Worm (Caenorhabditis elegans) whole organism, L4/young adult: ENCODE measurements around the gene rps-16.

Experiments used
- W03F9.2 ChIP-seq: fragments of 150-350 bp; optimal IDR thresholded peaks from 2 replicates; lab custom pipeline; 2014; ENCODE audit warnings: missing biosample characterization, missing genetic modification characterization
- dao-5 ChIP-seq: sonication (generic microtip); optimal IDR thresholded peaks from 2 replicates; lab custom pipeline; 2016; ENCODE audit warnings: missing genotype, missing genetic modification characterization, moderate library complexity, missing compliant biosample characterization
- him-1 ChIP-seq: sonication (generic microtip); optimal IDR thresholded peaks from 2 replicates; lab custom pipeline; 2016; ENCODE audit warnings: missing genotype, missing genetic modification reagents, missing genetic modification characterization, missing compliant biosample characterization

rps-16 gene

ce11 chrV:15011560-15011959 lies 11.2 kb upstream of the rps-16 start, which contains the start of gene nmr-2:
TSS of gene nmr-2 (minus strand) at chrV:15011660.
- TF ChIP-seq him-1 (tag; lab: Kevin White, UChicago) = no peak
- no peak for TF ChIP-seq dao-5 (tag; lab: Kevin White, UChicago)

DNA sequence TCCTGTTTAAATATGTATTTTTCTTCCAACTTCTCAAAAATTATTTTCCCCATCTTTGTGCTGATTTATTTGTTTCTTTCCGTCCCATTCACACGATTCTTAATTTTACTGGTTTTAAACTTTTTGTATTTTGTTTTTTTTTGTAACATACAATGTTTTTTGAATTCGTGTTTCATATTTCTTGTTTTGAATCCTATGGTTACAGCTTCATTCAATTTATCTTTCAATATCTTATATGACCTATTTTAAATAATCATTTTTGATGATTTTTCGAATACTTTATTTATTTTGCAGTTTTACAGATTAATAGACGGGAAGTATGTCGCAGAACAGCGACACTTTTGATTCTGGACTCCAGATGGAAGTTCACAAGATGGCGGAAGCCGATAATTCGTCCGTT lies 4.5 kb upstream of the rps-16 start, which contains the start of gene hrde-2:
hrde-2 (plus strand) TSS at position 301 of the 400 bp plus-strand sequence.
- TF ChIP-seq dao-5 (tag; lab: Kevin White, UChicago) (no peak), him-1 (tag; lab: Kevin White, UChicago) (no peak), W03F9.2 (no peak)

DNA sequence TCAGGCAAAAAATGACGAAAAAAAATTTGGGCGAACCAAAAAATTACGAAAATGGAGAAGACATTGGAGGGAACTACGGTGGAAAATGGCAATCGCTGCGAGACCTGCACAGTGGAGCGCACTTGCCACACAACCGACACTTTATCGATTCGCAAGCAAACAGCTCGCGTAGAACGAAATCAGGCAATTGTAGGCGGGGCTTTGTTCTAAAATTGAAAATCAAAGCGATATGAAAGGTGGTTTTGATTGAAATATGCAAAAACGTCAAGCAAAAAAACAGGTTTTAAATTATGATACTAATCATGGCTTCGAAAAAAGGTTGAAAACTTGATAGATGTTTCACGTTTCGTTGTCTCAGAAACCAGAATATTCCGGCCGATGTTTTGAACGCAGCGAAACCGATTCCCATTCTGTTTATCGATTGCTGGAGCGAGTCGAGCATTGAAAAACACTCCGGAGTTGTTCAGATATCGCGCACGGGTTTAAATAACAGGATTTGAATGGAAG lies 1.9 kb upstream of the rps-16 start, which contains the start of the genes fib-1 and mut-15:
fib-1 (minus strand) TSS at position 40 of the 507 bp plus-strand sequence.
mut-15 (plus strand) TSS at position 360 of the 507 bp plus-strand sequence.
- TF ChIP-seq him-1 (tag; lab: Kevin White, UChicago) (peak; percentile 55), W03F9.2 (peak; percentile 90), dao-5 (tag; lab: Kevin White, UChicago) (no peak)

DNA sequence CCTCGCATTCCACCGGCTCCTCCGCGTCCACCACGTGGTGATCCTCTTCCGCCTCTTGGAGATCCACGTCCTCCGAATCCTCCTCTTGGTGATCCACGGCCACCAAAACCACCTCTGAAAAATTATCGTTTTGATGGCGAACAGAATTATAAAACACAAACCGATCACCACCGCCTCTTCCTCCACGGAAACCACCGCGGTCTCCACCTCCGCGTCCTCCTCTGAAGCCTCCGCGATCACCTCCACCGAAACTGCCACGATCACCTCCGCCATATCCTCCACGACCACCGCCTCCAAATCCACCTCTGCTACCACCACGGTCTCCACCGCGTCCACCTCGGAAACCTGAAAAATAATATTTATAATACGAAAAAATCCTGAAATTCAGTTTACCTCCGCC lies 1.2 kb upstream of the rps-16 start:
- TF ChIP-seq W03F9.2 = no peak
- no peak for TF ChIP-seq him-1 (tag; lab: Kevin White, UChicago)
- TF ChIP-seq dao-5 (tag; lab: Kevin White, UChicago) = no peak

DNA sequence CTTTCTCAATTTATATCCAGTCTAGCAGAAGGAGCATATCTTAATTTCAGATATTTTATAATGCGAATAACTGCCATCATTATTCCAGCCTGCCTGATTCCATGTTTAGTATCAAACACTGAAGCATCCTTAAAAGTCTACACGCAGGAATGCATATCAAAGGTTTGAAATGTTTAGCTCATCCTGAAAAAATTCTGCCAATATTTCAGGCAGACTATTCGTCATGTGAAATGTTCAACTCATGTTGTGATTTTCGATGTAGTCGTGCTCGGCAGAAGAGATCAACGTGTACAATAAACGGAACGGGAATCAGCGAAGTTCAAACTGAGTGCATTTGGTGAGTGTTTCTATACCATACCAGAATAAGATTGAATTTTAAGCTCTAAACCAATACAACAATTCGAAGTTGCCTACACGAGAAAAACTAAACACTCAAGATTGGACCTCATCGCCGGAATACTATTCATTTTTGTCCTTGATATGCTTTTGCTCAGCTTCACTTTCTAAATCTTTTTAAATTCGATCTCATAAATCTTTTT lies 787 bp downstream of the rps-16 start, which contains the start of gene T01C3.11:
T01C3.11 (plus strand) TSS at position 51 of the 539 bp plus-strand sequence.
- TF ChIP-seq him-1 (tag; lab: Kevin White, UChicago) (no peak), W03F9.2 (no peak)

ce11 chrV:14996236-14996635 lies 4.1 kb downstream of the rps-16 start, which contains the start of gene irld-14:
TSS of gene irld-14 (plus strand) at chrV:14996536.
- TF ChIP-seq W03F9.2 (no peak), dao-5 (tag; lab: Kevin White, UChicago) (no peak), him-1 (tag; lab: Kevin White, UChicago) (no peak)

- TF ChIP-seq W03F9.2 = no peak
These were observed 6.7 kb downstream of the rps-16 start, which contains the start of gene fil-1 for ce11 chrV:14993620-14994019. TSS of gene fil-1 (plus strand) at chrV:14993838.

ce11 chrV:14992627-14993117 lies 7.7 kb downstream of the rps-16 start, which contains the start of gene T01C3.3:
TSS of gene T01C3.3 (minus strand) at chrV:14992677.
- no peak for TF ChIP-seq him-1 (tag; lab: Kevin White, UChicago)
- no peak for TF ChIP-seq dao-5 (tag; lab: Kevin White, UChicago)
- no peak for TF ChIP-seq W03F9.2

ce11 chrV:14991489-14991888 lies 8.9 kb downstream of the rps-16 start:
- no peak for TF ChIP-seq dao-5 (tag; lab: Kevin White, UChicago)
- TF ChIP-seq him-1 (tag; lab: Kevin White, UChicago) = no peak
- no peak for TF ChIP-seq W03F9.2

ce11 chrV:14990843-14991242 lies 9.5 kb downstream of the rps-16 start, which contains the start of the genes cdt-2 and T01C3.2:
TSS of gene cdt-2 (minus strand) at chrV:14991126.
TSS of gene T01C3.2 (plus strand) at chrV:14991168.
- TF ChIP-seq him-1 (tag; lab: Kevin White, UChicago) (no peak), dao-5 (tag; lab: Kevin White, UChicago) (no peak), W03F9.2 (no peak)

DNA sequence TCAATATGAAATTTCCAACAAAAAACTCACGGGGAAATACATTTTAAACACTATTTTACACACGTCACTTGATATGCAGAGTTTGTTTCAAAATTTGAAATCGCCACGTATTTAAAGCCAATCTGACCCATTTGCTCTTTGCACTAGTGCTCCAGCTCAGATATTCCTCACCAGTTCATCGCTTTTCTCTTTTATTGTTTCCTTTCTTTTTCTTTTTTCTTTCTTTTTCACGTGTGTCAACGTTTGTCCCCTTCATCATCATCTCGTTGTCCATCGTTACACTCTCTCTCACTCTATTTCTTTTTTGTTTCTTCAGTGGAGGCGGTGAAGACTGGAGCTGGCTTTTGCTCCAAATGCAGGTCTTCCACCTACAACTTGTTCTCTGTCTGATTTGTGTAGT lies 15.7 kb downstream of the rps-16 start, which contains the start of gene F02D8.4:
F02D8.4 (plus strand) TSS at position 301 of the 400 bp plus-strand sequence.
- TF ChIP-seq dao-5 (tag; lab: Kevin White, UChicago) (no peak), him-1 (tag; lab: Kevin White, UChicago) (no peak), W03F9.2 (no peak)

DNA sequence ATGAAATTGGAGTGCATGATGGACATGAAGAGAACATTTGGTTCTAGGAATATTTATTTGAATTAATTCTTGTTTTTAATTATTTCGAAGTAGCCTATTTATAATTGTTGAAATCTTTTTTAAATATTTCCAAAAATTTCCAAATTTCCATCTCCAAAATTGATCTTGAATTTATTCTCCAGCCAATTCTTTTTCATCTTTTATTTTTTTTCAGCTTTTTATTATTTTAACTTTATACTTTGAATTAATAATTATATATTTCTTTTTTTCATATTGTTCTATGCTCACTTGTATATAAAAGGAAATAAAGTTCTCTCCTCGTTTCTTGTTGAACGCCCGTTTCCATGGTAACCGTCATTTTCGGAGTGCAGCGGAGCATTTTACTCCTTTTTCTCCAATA lies 20.4 kb downstream of the rps-16 start, which contains the start of gene xbx-1:
xbx-1 (plus strand) TSS at position 301 of the 400 bp plus-strand sequence.
- TF ChIP-seq dao-5 (tag; lab: Kevin White, UChicago) = no peak
- no peak for TF ChIP-seq him-1 (tag; lab: Kevin White, UChicago)
- TF ChIP-seq W03F9.2 = no peak

DNA sequence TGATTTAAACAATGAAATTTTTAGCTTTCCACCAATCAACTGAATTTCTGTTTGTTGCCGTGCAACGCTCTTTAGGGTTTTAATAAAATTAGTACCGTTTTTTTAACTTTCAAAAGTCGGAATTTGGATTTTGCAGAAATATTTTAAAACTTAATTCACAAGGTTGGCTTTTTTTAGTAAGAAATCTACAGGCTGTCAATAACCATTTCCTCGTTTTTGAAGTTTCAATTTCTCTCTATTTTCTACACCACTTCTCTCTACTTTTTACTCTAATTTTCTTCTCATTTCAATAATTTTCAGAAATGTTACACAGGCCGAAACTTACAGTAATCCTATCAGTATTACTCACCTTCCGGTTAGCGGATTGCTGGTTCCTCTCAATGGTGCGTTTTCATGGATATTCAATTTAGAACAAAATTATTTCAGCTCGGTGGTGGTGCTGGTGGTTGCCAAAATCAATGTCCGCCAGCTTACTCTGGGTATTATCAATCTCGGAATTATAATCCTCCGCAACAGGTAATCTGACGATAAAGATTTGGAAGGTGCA lies 22.1 kb downstream of the rps-16 start, which contains the start of the genes grd-12 and F02D8.1:
grd-12 (plus strand) TSS at position 301 of the 547 bp plus-strand sequence.
F02D8.1 (minus strand) TSS at position 497 of the 547 bp plus-strand sequence.
- no peak for TF ChIP-seq dao-5 (tag; lab: Kevin White, UChicago)
- no peak for TF ChIP-seq him-1 (tag; lab: Kevin White, UChicago)
- TF ChIP-seq W03F9.2 = no peak

- no peak for TF ChIP-seq W03F9.2
- no peak for TF ChIP-seq him-1 (tag; lab: Kevin White, UChicago)
- TF ChIP-seq dao-5 (tag; lab: Kevin White, UChicago) = no peak
These were observed 29.2 kb downstream of the rps-16 start, which contains the start of gene nlp-59 for ce11 chrV:14971136-14971535. TSS of gene nlp-59 (plus strand) at chrV:14971436.
